Worm (Caenorhabditis elegans) whole organism, late embryonic: ENCODE results near the gene C50F4.12.
A peak's percentile ranks its signal among the peaks of the same experiment; 100 is the strongest.

Experiments used
- F13H6.1 ChIP-seq: sonication (generic microtip); optimal IDR thresholded peaks from 2 replicates; lab custom pipeline; 2016; ENCODE audit warnings: missing genetic modification characterization, missing compliant biosample characterization
- K02D7.2 ChIP-seq: sonication (generic microtip); optimal IDR thresholded peaks from 2 replicates; lab custom pipeline; 2017; ENCODE audit warnings: mild to moderate bottlenecking, missing genetic modification characterization, missing compliant biosample characterization
- K09A11.1 ChIP-seq: sonication (generic microtip); optimal IDR thresholded peaks from 2 replicates; lab custom pipeline; 2017; ENCODE audit warnings: antibody characterized with exemption, mild to moderate bottlenecking, missing genetic modification characterization, missing compliant biosample characterization; ENCODE audit not compliant: insufficient read depth
- ahr-1 ChIP-seq: sonication (generic microtip); optimal IDR thresholded peaks from 2 replicates; lab custom pipeline; 2016; ENCODE audit warnings: missing genetic modification characterization, missing compliant biosample characterization
- ama-1 ChIP-seq: fragments of 150-350 bp; optimal IDR thresholded peaks from 2 replicates; lab custom pipeline; 2014
- ceh-14 ChIP-seq: sonication (generic microtip); optimal IDR thresholded peaks from 2 replicates; lab custom pipeline; 2016; ENCODE audit warnings: missing genotype, missing genetic modification characterization, missing compliant biosample characterization
- ceh-24 ChIP-seq: sonication (generic microtip); optimal IDR thresholded peaks from 2 replicates; lab custom pipeline; 2016; ENCODE audit warnings: mild to moderate bottlenecking, missing genetic modification characterization, missing compliant biosample characterization
- ceh-30 ChIP-seq: fragments of 150-350 bp; optimal IDR thresholded peaks from 2 replicates; lab custom pipeline; 2014; ENCODE audit warnings: missing biosample characterization, missing genetic modification characterization
- dve-1 ChIP-seq: sonication (generic microtip); optimal IDR thresholded peaks from 2 replicates; lab custom pipeline; 2017; ENCODE audit warnings: antibody characterized with exemption, mild to moderate bottlenecking, missing genetic modification characterization, missing compliant biosample characterization
- elt-2 ChIP-seq: sonication (generic microtip); optimal IDR thresholded peaks from 2 replicates; lab custom pipeline; 2016; ENCODE audit warnings: missing genetic modification reagents, missing genetic modification characterization, missing compliant biosample characterization
- ets-4 ChIP-seq: sonication (generic microtip); optimal IDR thresholded peaks from 2 replicates; lab custom pipeline; 2016; ENCODE audit warnings: missing genetic modification characterization, missing compliant biosample characterization
- eyg-1 ChIP-seq: sonication (generic microtip); optimal IDR thresholded peaks from 2 replicates; lab custom pipeline; 2016; ENCODE audit warnings: missing genotype, missing genetic modification characterization, missing compliant biosample characterization
- fkh-10 ChIP-seq: fragments of 150-350 bp; optimal IDR thresholded peaks from 2 replicates; lab custom pipeline; 2014; ENCODE audit warnings: missing biosample characterization, missing genetic modification reagents, missing genetic modification characterization
- gmeb-2 ChIP-seq: sonication (generic microtip); optimal IDR thresholded peaks from 2 replicates; lab custom pipeline; 2016; ENCODE audit warnings: missing genetic modification characterization, inconsistent platforms, missing compliant biosample characterization
- hlh-30 ChIP-seq: sonication (generic microtip); optimal IDR thresholded peaks from 2 replicates; lab custom pipeline; 2017; ENCODE audit warnings: antibody characterized with exemption, missing genetic modification characterization, missing compliant biosample characterization; ENCODE audit not compliant: insufficient read depth
- hlh-8 ChIP-seq: sonication (generic microtip); optimal IDR thresholded peaks from 2 replicates; lab custom pipeline; 2016; ENCODE audit warnings: missing genotype, missing genetic modification characterization, missing compliant biosample characterization
- lin-11 ChIP-seq: fragments of 200-800 bp; sonication (Bioruptor generic); optimal IDR thresholded peaks from 2 replicates; lab custom pipeline; 2018; ENCODE audit warnings: mild to moderate bottlenecking, missing genetic modification characterization, missing compliant biosample characterization
- madf-2 ChIP-seq: sonication (generic microtip); optimal IDR thresholded peaks from 2 replicates; lab custom pipeline; 2017; ENCODE audit warnings: missing genetic modification characterization, missing compliant biosample characterization
- mec-3 ChIP-seq: sonication (generic microtip); optimal IDR thresholded peaks from 2 replicates; lab custom pipeline; 2016; ENCODE audit warnings: borderline replicate concordance, missing genetic modification characterization, missing compliant biosample characterization
- nhr-11 ChIP-seq: fragments of 150-350 bp; optimal IDR thresholded peaks from 2 replicates; lab custom pipeline; 2014; ENCODE audit warnings: missing biosample characterization, missing genetic modification characterization
- nhr-232 ChIP-seq: sonication (generic microtip); optimal IDR thresholded peaks from 2 replicates; lab custom pipeline; 2016; ENCODE audit warnings: missing genetic modification characterization, missing compliant biosample characterization
- odd-2 ChIP-seq: sonication (generic microtip); optimal IDR thresholded peaks from 2 replicates; lab custom pipeline; 2017; ENCODE audit warnings: antibody characterized with exemption, mild to moderate bottlenecking, missing genetic modification characterization, missing compliant biosample characterization
- pax-1 ChIP-seq: fragments of 150-350 bp; optimal IDR thresholded peaks from 2 replicates; lab custom pipeline; 2014; ENCODE audit warnings: missing biosample characterization, missing genetic modification characterization
- pha-2 ChIP-seq: sonication (generic microtip); optimal IDR thresholded peaks from 2 replicates; lab custom pipeline; 2017; ENCODE audit warnings: mild to moderate bottlenecking, missing genetic modification characterization, missing compliant biosample characterization
- rnt-1 ChIP-seq: sonication (generic microtip); optimal IDR thresholded peaks from 2 replicates; lab custom pipeline; 2016; ENCODE audit warnings: missing genetic modification characterization, missing compliant biosample characterization
- sdc-2 ChIP-seq: sonication (generic microtip); optimal IDR thresholded peaks from 2 replicates; lab custom pipeline; 2016; ENCODE audit warnings: missing genotype, missing genetic modification characterization, missing compliant biosample characterization
- sox-2 ChIP-seq: fragments of 200-800 bp; sonication (Bioruptor generic); IDR thresholded peaks from 2 replicates; pipeline ENCODE4 v1.3.6; 2022; ENCODE audit warnings: missing genetic modification reagents, missing genetic modification characterization, missing compliant biosample characterization
- sox-4 ChIP-seq: sonication (generic microtip); optimal IDR thresholded peaks from 2 replicates; lab custom pipeline; 2017; ENCODE audit warnings: mild to moderate bottlenecking, missing genetic modification characterization, inconsistent platforms, missing compliant biosample characterization
- syd-9 ChIP-seq: sonication (generic microtip); optimal IDR thresholded peaks from 2 replicates; lab custom pipeline; 2016; ENCODE audit warnings: mild to moderate bottlenecking, missing genetic modification characterization, moderate library complexity, missing compliant biosample characterization
- unc-3 ChIP-seq, 2 experiments: fragments of 200-800 bp in 1 of 2; sonication (Bioruptor generic) in 1 of 2; sonication (generic microtip) in 1 of 2; conservative IDR thresholded peaks in 1 of 2; optimal IDR thresholded peaks in 1 of 2; 2 replicates each; pipeline versions ENCODE4 v1.3.6 to Lab custom; 2016 to 2022; ENCODE audit warnings: missing compliant biosample characterization in 2 of 2, missing genetic modification characterization in 2 of 2, missing genetic modification reagents in 1 of 2
- unc-86 ChIP-seq: sonication (generic microtip); optimal IDR thresholded peaks from 2 replicates; lab custom pipeline; 2016; ENCODE audit warnings: missing genetic modification characterization, missing compliant biosample characterization
- zip-5 ChIP-seq: sonication (generic microtip); optimal IDR thresholded peaks from 2 replicates; lab custom pipeline; 2016; ENCODE audit warnings: missing genetic modification characterization, missing compliant biosample characterization

C50F4.12 gene

DNA sequence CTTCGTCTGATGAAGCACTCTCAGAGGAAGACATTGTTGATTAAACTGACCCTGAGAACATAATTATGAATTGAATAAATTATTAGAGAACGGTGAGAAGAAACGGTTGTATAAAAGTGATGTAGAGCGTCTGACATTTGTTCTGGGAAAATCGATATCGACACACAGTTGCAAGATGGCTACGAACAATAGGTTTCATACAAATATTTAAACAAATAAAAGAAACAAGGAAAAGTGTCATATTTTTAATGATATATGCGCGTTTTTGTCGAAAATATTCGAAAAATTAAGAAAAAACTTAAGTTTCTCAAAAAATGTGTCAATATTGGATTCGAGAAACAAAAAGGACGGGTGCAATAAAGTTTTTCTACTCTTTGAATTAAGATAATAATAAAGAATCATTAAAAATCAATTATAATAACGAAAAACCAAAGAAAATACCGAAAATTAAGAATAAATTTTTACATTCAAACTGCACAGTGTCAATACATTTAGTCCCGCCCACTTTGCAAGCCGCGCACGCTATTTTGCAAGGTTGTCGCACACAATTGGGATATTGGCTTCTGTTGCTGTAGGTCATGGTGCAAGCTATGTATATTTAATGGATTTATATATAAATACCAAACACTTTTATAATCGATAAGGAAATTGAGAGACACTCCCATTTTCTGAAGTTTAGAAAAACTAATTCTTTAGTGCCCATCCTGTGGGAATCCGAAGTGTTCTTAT lies 43.2 kb upstream of the C50F4.12 start, which contains the start of gene rtfo-1 (continued):
- TF ChIP-seq ahr-1 (tag; lab: Kevin White, UChicago) (peak; percentile 28), rnt-1 (no peak), sox-2 (GFP tag; lab: Robert Waterston, UW) (no peak; the same call in 1 of the 2 replicates), eyg-1 (tag; lab: Kevin White, UChicago) (no peak), dve-1 (tag; lab: Kevin White, UChicago) (no peak), mec-3 (no peak), sox-4 (tag; lab: Kevin White, UChicago) (peak; percentile 60), fkh-10 (no peak), ceh-24 (tag; lab: Kevin White, UChicago) (no peak), hlh-8 (tag; lab: Kevin White, UChicago) (peak; percentile 2), odd-2 (tag; lab: Kevin White, UChicago) (peak; percentile 61), ceh-14 (tag; lab: Kevin White, UChicago) (peak; percentile 59), lin-11 (tag; lab: Kevin White, UChicago) (peak; percentile 32), ama-1 (no peak), K09A11.1 (tag; lab: Kevin White, UChicago) (peak; percentile 75), sdc-2 (no peak), syd-9 (tag; lab: Kevin White, UChicago) (peak; percentile 14)

DNA sequence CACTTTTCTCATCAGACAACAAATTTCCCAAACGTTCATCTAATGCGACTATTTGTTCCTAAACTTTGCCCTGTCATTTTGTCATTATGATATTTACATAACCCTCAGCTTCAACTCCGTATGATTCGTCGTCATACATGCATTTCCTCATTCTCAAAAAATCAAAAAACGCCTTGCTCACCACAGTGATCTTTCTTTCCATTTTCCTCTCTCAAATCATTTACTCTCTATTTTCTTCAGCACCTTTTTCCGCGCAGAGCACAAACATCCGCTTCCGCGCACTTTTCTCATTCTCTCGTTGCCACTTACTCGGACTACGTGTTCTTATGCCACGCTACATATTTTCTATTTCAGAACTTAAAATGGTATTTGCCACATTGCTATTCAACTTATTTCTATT lies 37.5 kb upstream of the C50F4.12 start, which contains the start of gene F25B3.2:
Gene F25B3.2, plus strand, starts transcription at position 301 of the 400 bp plus-strand sequence.
- no peak for TF ChIP-seq nhr-11 (tag; lab: Kevin White, UChicago)
- TF ChIP-seq sox-4 (tag; lab: Kevin White, UChicago), result no peak
- TF ChIP-seq gmeb-2 (tag; lab: Kevin White, UChicago), result no peak
- TF ChIP-seq, all 69 proteins: peak for 0

DNA sequence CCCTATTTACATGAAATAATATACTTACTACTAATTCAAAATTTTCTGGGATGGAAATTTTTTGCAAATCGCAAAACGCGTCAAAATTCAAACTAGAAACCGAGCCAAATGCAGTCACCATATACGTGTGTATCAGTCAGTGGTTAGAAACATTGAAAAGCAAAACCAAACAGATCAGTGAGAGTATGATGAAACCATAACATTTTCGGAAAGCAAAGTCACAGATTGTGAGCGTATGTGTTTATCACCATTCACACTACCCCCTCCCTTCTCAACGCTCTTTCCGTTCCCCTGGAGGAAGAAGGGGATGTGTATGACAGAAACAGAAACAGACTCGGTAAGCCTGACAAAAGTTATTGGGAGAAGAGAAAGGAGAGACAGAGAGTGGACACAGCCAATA lies 32.1 kb upstream of the C50F4.12 start:
- TF ChIP-seq pax-1 (no peak), pha-2 (tag; lab: Kevin White, UChicago) (no peak), ets-4 (tag; lab: Kevin White, UChicago) (no peak), unc-3 (GFP tag; conservative IDR thresholded peaks at IDR 0.05; lab: Robert Waterston, UW) (no peak), unc-3 (tag; optimal IDR thresholded peaks at IDR 0.05; lab: Kevin White, UChicago) (no peak), ceh-30 (tag; lab: Kevin White, UChicago) (no peak), gmeb-2 (tag; lab: Kevin White, UChicago) (no peak), F13H6.1 (tag; lab: Kevin White, UChicago) (no peak), unc-86 (tag; lab: Kevin White, UChicago) (no peak), madf-2 (tag; lab: Kevin White, UChicago) (no peak), eyg-1 (tag; lab: Kevin White, UChicago) (no peak), K02D7.2 (tag; lab: Kevin White, UChicago) (no peak), K09A11.1 (tag; lab: Kevin White, UChicago) (no peak), nhr-232 (tag; lab: Kevin White, UChicago) (no peak), hlh-30 (tag; lab: Kevin White, UChicago) (no peak), lin-11 (tag; lab: Kevin White, UChicago) (no peak), sox-2 (GFP tag; lab: Robert Waterston, UW) (no peak)

DNA sequence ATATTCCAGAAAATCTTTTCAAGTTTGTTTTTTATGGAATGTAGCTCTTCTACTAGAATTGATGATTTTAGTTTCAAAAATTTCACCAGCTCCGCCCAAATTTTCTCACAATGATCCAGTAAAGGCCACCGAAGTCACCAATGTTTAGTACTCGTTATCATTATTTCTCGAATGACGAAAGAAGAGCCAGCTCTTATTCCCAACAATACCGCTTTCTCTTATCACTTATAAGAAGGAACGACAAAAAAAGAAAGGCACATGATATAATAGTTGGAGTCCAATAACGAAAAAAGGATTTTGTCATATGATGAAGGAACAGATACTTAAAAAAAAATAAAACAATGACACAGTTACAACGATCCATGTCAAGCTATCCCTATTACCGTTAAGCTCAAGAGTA lies 31.5 kb upstream of the C50F4.12 start:
- TF ChIP-seq elt-2 (tag; lab: Kevin White, UChicago), result peak; percentile 3
- no peak for TF ChIP-seq zip-5 (tag; lab: Kevin White, UChicago)

DNA sequence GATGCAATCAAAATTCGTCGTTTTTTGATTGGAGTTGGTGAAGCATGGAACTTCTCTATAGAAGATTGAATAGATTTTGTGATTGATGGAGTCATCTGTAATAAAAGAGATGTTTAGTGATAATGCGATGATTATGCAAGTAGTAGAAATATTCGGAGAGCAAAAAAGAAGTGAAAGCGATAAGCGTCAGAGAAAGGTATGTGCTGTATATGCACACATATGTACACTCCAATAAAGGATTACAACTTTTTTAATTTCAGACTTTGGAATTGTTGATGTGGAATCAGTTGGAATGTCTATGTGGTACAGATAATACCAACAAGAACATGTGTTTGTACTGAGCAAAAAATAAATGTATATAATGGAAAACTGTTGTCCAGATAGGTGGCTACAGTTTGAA lies 30.7 kb upstream of the C50F4.12 start, which contains the start of gene F25B3.5:
Gene F25B3.5, minus strand, starts transcription at position 101 of the 400 bp plus-strand sequence.
- TF ChIP-seq madf-2 (tag; lab: Kevin White, UChicago) (no peak), pax-1 (no peak)
